Worm (Caenorhabditis elegans): ENCODE data around the gene spsb-2.

spsb-2 gene

DNA sequence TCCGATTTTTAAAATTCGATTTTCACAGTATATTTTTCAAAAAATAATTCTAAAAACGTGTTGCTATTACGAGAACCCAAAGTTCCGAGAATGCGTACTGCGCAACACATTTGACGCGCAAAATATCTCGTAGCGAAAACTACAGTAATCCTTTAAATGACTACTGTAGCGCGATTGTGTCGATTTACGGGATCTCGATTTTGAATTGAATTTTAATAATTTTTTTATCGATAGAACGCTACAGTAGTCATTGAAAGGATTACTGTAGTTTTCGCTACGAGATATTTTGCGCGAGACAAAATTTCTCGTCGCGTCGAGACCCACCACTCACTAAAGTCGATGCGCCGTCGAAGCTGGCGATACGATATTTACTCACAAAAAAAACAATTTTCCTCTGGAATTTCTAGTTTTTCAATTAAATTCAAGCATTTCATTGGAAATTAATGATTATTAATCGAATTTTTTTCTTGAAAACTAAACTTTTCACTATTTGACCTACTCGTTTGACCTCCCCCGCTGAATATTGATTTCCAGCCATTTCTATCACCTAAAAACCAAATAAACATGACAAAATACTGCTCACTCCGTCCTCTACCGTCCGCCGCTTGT is at the start of gene spsb-2:
TSS of gene spsb-2 (plus strand) at position 559 of the 609 bp plus-strand sequence.
- TF ChIP-seq him-1 (tag; optimal IDR thresholded peaks at IDR 0.05) = no peak
- peak; percentile 73 for TF ChIP-seq lsl-1 (GFP tag; optimal IDR thresholded peaks at IDR 0.05)
- TF ChIP-seq hmg-1.2 (GFP tag; IDR thresholded peaks at IDR 0.05) = no peak
- TF ChIP-seq F33H1.4 (GFP tag; IDR thresholded peaks at IDR 0.05) = peak; percentile 25; the same call in 1 of the 2 replicates
- peak; percentile 18; the same call in 1 of the 2 replicates for TF ChIP-seq ekl-4 (GFP tag; IDR thresholded peaks at IDR 0.05)
- TF ChIP-seq D2030.7 (GFP tag; IDR thresholded peaks at IDR 0.05) = peak; percentile 16; the same call in 1 of the 2 replicates
- TF ChIP-seq zim-3 (tag; optimal IDR thresholded peaks at IDR 0.05) = peak; percentile 52
- TF ChIP-seq hrde-1 (tag; optimal IDR thresholded peaks at IDR 0.05; ENCODE audit: borderline replicate concordance) = no peak
- TF ChIP-seq ceh-91 (GFP tag; IDR thresholded peaks at IDR 0.05) = peak; percentile 24; the same call in 1 of the 2 replicates
- no peak for TF ChIP-seq sea-2 (GFP tag; IDR thresholded peaks at IDR 0.05)
- TF ChIP-seq fkh-3 (tag; optimal IDR thresholded peaks at IDR 0.05) = no peak
- no peak for TF ChIP-seq ztf-28 (GFP tag; IDR thresholded peaks at IDR 0.05)
- peak; percentile 34 for TF ChIP-seq madf-6 (GFP tag; IDR thresholded peaks at IDR 0.05)
- TF ChIP-seq tbp1 (GFP tag; optimal IDR thresholded peaks at IDR 0.05) = no peak
- TF ChIP-seq efl-1 (GFP tag; optimal IDR thresholded peaks at IDR 0.05) = peak; percentile 32

DNA sequence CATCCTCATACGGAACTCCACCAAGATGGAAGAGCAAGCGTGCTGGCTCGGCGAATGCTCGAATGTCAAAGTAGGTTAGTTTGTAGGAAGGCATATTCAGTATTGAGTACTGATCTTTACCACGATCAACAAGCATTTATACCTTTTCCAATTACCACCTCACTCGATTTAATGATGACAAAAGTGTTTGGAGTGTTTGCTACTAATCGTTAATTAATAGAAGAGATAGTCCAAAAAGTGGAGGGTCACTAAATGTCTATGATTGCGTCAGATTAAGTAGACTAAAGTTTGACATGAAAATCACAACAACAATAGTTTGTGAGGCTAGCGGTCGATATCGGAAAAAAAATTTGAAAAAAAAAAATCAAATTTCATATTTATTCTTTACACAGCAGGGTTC is 47.0 kb upstream of the spsb-2 start, which contains the start of gene gst-34:
TSS of gene gst-34 (minus strand) at position 101 of the 400 bp plus-strand sequence.
- TF ChIP-seq cebp-1 (GFP tag; IDR thresholded peaks at IDR 0.05) = no peak
- no peak for TF ChIP-seq cebp-1 (tag; optimal IDR thresholded peaks at IDR 0.05)
- no peak for TF ChIP-seq dox-1 (GFP tag; IDR thresholded peaks at IDR 0.05)
- TF ChIP-seq nhr-90 (tag; optimal IDR thresholded peaks at IDR 0.05) = no peak
- TF ChIP-seq egrh-3 (GFP tag; IDR thresholded peaks at IDR 0.05) = no peak
- no peak for TF ChIP-seq die-1 (tag; optimal IDR thresholded peaks at IDR 0.05)
- no peak for TF ChIP-seq zim-3 (tag; optimal IDR thresholded peaks at IDR 0.05)
- no peak for TF ChIP-seq hmg-1.2 (GFP tag; IDR thresholded peaks at IDR 0.05)
- no peak for TF ChIP-seq him-1 (tag; optimal IDR thresholded peaks at IDR 0.05)

DNA sequence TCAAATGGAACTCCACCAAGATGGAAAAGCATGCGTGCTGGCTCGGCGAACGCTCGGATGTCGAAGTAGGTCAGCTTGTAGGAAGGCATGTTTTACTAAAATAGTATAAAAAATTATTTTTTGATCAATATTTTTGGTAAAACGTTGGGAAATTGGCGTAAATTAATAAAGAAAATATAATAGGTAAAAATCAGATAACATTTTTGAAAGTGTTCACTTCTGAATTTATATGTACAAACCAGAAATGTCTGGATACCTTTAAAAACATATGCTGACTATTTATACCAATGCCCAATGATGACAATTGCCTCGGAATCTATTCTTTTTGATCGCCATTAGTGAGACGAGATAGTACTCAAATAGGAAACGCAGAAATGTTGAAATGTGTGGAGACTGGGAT is 44.9 kb upstream of the spsb-2 start, which contains the start of gene gst-35:
TSS of gene gst-35 (minus strand) at position 101 of the 400 bp plus-strand sequence.
- TF ChIP-seq Y79H2A.3 (GFP tag; conservative IDR thresholded peaks at IDR 0.05) = no peak
- TF ChIP-seq tbx-9 (tag; optimal IDR thresholded peaks at IDR 0.05; ENCODE audit: borderline replicate concordance) = no peak
- TF ChIP-seq unc-62 (GFP tag; optimal IDR thresholded peaks at IDR 0.05) = no peak
- no peak for TF ChIP-seq B0019.2 (GFP tag; conservative IDR thresholded peaks at IDR 0.05)
- TF ChIP-seq F22D6.2 (tag; optimal IDR thresholded peaks at IDR 0.05) = no peak
- no peak for TF ChIP-seq K12H6.12 (tag; optimal IDR thresholded peaks at IDR 0.05)
- no peak for TF ChIP-seq F57A8.1 (GFP tag; optimal IDR thresholded peaks at IDR 0.05)
- no peak for TF ChIP-seq madf-8 (GFP tag; conservative IDR thresholded peaks at IDR 0.05)
- no peak for TF ChIP-seq lsl-1 (GFP tag; optimal IDR thresholded peaks at IDR 0.05)
- TF ChIP-seq ccch-3 (GFP tag; optimal IDR thresholded peaks at IDR 0.05) = no peak
- no peak for TF ChIP-seq T07F8.4 (tag; optimal IDR thresholded peaks at IDR 0.05)
- no peak for TF ChIP-seq nhr-80 (tag; optimal IDR thresholded peaks at IDR 0.05)
- TF ChIP-seq F33H1.4 (GFP tag; IDR thresholded peaks at IDR 0.05) = no peak
- TF ChIP-seq Y67H2A.10 (GFP tag; conservative IDR thresholded peaks at IDR 0.05) = no peak
- TF ChIP-seq mel-28 (tag; optimal IDR thresholded peaks at IDR 0.05; ENCODE audit: borderline replicate concordance) = no peak

DNA sequence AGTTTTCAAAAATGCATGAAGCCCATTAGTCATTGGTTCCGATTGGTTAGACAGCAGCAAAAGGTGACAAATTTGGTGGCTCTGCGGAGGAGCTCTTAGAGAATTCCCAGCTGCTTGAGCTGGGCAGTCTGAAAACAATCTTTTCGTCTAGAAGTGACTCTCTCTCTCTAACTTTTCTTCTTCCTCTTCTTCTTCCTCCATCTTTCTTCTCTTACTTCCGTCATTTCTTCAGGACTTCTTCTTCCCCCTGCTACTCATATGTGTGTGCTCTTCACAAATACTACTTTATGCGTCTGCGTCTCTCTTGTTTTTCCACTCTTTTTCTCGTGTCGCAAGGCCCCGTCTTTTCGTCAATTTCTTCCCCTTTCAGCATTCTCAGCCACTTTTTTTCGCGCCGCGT is 40.2 kb upstream of the spsb-2 start:
- TF ChIP-seq hmg-1.2 (GFP tag; IDR thresholded peaks at IDR 0.05) = peak; percentile 77; the same call in 1 of the 2 replicates
- TF ChIP-seq hmg-20 (GFP tag; IDR thresholded peaks at IDR 0.05) = no peak
